Fruit fly (Drosophila melanogaster): ENCODE results near the gene CG6244.

The CG6244 gene

dm6 chr3L:15763190-15763576 lies 44.9 kb upstream of the CG6244 start:
- TF ChIP-seq CG9932 (GFP tag; IDR thresholded peaks at IDR 0.05) (no peak), CG1602 (GFP tag; optimal IDR thresholded peaks at IDR 0.05) (no peak), abd-A (tag; optimal IDR thresholded peaks at IDR 0.05) (no peak)

dm6 chr3L:15768947-15769389 lies 39.2 kb upstream of the CG6244 start:
- TF ChIP-seq CG6683 (GFP tag; optimal IDR thresholded peaks at IDR 0.05), result peak; percentile 36
- TF ChIP-seq so (GFP tag; IDR thresholded peaks at IDR 0.05), result peak; percentile 15; the same call in 1 of the 3 replicates
- TF ChIP-seq Usf (GFP tag; optimal IDR thresholded peaks at IDR 0.05), result no peak
- TF ChIP-seq tx (GFP tag; optimal IDR thresholded peaks at IDR 0.05), result no peak
- 0 out of 3 replicates have a peak, but pooled peaks have one; percentile 19 for TF ChIP-seq CG11695 (GFP tag; IDR thresholded peaks at IDR 0.05)
- peak in 1 of 2 experiments; percentile 17 for TF ChIP-seq Eip74EF (GFP tag; optimal IDR thresholded peaks at IDR 0.05)
- TF ChIP-seq danr (GFP tag; IDR thresholded peaks at IDR 0.05), result no peak
- peak; percentile 81 for TF ChIP-seq gem (tag; optimal IDR thresholded peaks at IDR 0.05)
- no peak for TF ChIP-seq HLH54F (GFP tag; optimal IDR thresholded peaks at IDR 0.05)
- TF ChIP-seq prd (optimal IDR thresholded peaks at IDR 0.05), result no peak
- TF ChIP-seq prd (GFP tag; IDR thresholded peaks at IDR 0.05), result peak; percentile 83
- TF ChIP-seq tgo (GFP tag; IDR thresholded peaks at IDR 0.05), result peak; percentile 68
- TF ChIP-seq CG32532 (GFP tag; IDR thresholded peaks at IDR 0.05), result no peak
- TF ChIP-seq toy (GFP tag; IDR thresholded peaks at IDR 0.05), result no peak
- no peak for TF ChIP-seq Dfd (GFP tag; optimal IDR thresholded peaks at IDR 0.05)
- no peak for TF ChIP-seq CG13894 (tag; optimal IDR thresholded peaks at IDR 0.05)
- TF ChIP-seq CG1602 (GFP tag; optimal IDR thresholded peaks at IDR 0.05), result peak; percentile 51
- TF ChIP-seq CG7987 (GFP tag; optimal IDR thresholded peaks at IDR 0.05), result no peak
- TF ChIP-seq CG13624 (GFP tag; optimal IDR thresholded peaks at IDR 0.05), result no peak
- no peak for TF ChIP-seq CG10321 (GFP tag; IDR thresholded peaks at IDR 0.05)
- TF ChIP-seq CG15073 (GFP tag; optimal IDR thresholded peaks at IDR 0.05), result no peak
- peak; percentile 22 for TF ChIP-seq CG8290 (GFP tag; optimal IDR thresholded peaks at IDR 0.05)
- TF ChIP-seq CG8290 (tag; optimal IDR thresholded peaks at IDR 0.05), result no peak
- peak; percentile 62 for TF ChIP-seq row (GFP tag; IDR thresholded peaks at IDR 0.05)
- no peak for TF ChIP-seq Ravus (GFP tag; IDR thresholded peaks at IDR 0.05)
- TF ChIP-seq CG1233 (GFP tag; optimal IDR thresholded peaks at IDR 0.05), result peak; percentile 50
- TF ChIP-seq zfh1 (GFP tag; IDR thresholded peaks at IDR 0.05), result peak; percentile 78; the same call in 2 of the 3 replicates
- no peak for TF ChIP-seq inv (GFP tag; IDR thresholded peaks at IDR 0.05; ENCODE audit: partially characterized antibody)
- TF ChIP-seq CG15269 (tag; optimal IDR thresholded peaks at IDR 0.05), result peak; percentile 61
- no peak for TF ChIP-seq Opbp (GFP tag; IDR thresholded peaks at IDR 0.05; ENCODE audit: partially characterized antibody)
- peak; percentile 33 for TF ChIP-seq Chrac-16 (GFP tag; optimal IDR thresholded peaks at IDR 0.05)
- TF ChIP-seq bigmax (GFP tag; optimal IDR thresholded peaks at IDR 0.05), result no peak
- no peak for TF ChIP-seq fu2 (GFP tag; optimal IDR thresholded peaks at IDR 0.05)
- TF ChIP-seq Elba2 (GFP tag; optimal IDR thresholded peaks at IDR 0.05), result no peak
- no peak for TF ChIP-seq CG8944 (GFP tag; optimal IDR thresholded peaks at IDR 0.05)
- peak; percentile 87 for TF ChIP-seq CG10979 (tag; optimal IDR thresholded peaks at IDR 0.05)
- TF ChIP-seq CG10654 (GFP tag; optimal IDR thresholded peaks at IDR 0.05), result peak; percentile 50
- TF ChIP-seq Rfx (GFP tag; IDR thresholded peaks at IDR 0.05), result no peak
- peak; percentile 43 for TF ChIP-seq CG11723 (GFP tag; optimal IDR thresholded peaks at IDR 0.05)
- TF ChIP-seq Oli (tag; optimal IDR thresholded peaks at IDR 0.05), result peak; percentile 75
- peak; percentile 89 for TF ChIP-seq CG17829 (tag; optimal IDR thresholded peaks at IDR 0.05)
- 0 out of 2 replicates have a peak, but pooled peaks have one; percentile 40 for TF ChIP-seq slbo (GFP tag; IDR thresholded peaks at IDR 0.05)
- peak; percentile 44 for TF ChIP-seq CG6813 (GFP tag; optimal IDR thresholded peaks at IDR 0.05)
- peak; percentile 65 for TF ChIP-seq CG2202 (tag; optimal IDR thresholded peaks at IDR 0.05)
- no peak for TF ChIP-seq klu (GFP tag; IDR thresholded peaks at IDR 0.05)
- peak; percentile 46; the same call in 1 of the 3 replicates for TF ChIP-seq croc (GFP tag; conservative IDR thresholded peaks at IDR 0.05)
- peak; percentile 26; the same call in 1 of the 2 replicates for TF ChIP-seq MBD-R2 (GFP tag; IDR thresholded peaks at IDR 0.05)
- TF ChIP-seq Awh (GFP tag; IDR thresholded peaks at IDR 0.05), result 0 out of 2 replicates have a peak, but pooled peaks have one; percentile 46

Measured in whole organism, embryonic.